Fruit fly (Drosophila melanogaster) whole organism, larva: ENCODE data around the gene nonA.
A peak's percentile ranks its signal among the peaks of the same experiment; 100 is the strongest.

Source experiments
- noc ChIP-seq: fragments of 200-800 bp; sonication (Bioruptor generic); optimal IDR thresholded peaks from 3 replicates; lab custom pipeline; 2019; ENCODE audit warnings: missing biosample characterization, mild to moderate bottlenecking, missing genetic modification characterization, moderate library complexity

The nonA gene

DNA sequence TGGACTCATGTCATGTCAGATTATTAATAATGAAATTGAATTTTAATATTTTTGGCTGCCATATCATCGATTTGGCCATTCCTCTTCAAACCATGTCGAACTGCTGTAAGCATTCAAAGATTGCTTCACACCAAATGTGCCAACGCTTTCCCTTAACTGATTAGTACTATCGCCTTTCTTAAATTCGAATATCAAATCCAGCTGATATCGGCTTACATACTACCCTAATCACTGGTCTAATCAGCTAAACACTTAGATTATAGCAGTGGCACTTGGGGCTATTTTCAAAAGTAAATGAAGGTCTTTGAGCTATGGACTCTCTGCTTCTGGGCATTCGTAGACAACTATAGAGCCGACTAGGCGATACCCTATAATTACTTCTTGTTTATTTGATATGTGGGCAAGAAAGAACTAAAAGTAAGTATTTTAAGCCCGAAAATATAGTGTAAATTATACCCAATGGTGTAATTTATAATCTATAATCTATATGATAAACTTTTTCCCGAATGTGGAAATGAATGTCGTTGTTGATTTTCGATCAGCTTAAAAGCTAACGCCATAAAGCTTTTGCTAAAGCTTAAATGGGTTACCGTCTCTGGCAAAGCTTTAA is 42.5 kb downstream of the nonA start:
- TF ChIP-seq noc (tag; lab: Kevin White, UChicago): peak; percentile 86

DNA sequence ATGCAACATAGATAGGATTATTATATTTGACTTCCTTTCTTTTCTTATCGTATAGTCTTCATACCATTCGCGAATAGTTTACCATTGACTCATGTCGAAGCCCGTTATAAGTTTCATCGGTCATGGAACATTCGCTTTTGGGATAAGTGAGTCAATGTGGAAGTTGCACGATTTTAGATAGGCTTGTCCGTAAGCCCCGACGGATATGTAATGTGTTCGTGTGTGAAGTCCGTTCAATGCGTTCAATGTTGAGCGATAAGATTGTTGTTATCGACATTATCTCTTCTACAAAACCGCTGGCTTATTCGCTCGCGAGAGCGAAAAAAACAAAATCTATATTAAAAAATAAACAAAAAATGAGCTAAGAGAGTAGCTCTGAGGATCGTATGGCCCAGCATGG is 43.4 kb downstream of the nonA start, which contains the start of gene CG9981:
TSS of gene CG9981 (minus strand) at position 320 of the 400 bp plus-strand sequence.
- no peak for TF ChIP-seq noc (tag; lab: Kevin White, UChicago)

DNA sequence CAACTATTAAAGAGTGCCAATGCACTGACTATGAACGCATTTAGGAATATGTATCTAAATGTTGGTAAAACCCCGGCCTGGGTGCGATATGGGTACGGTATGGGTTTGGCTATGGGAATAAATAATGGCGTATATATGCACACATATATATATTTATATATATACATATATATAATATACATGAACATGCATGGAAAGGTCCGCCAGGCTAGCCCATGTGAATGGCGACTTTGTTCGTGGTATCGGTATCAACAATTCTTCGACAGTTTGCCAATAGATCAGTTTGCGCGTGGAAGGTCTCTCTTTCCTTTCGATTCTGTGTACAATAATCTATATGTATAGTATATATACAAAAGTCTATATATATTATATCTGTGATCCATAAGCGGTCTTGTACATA is 43.8 kb downstream of the nonA start, which contains the start of gene CG4301:
TSS of gene CG4301 (plus strand) at position 301 of the 400 bp plus-strand sequence.
- TF ChIP-seq noc (tag; lab: Kevin White, UChicago): no peak

- no peak for TF ChIP-seq noc (tag; lab: Kevin White, UChicago)
These were observed 44.7 kb downstream of the nonA start for dm6 chrX:16406083-16406482.

DNA sequence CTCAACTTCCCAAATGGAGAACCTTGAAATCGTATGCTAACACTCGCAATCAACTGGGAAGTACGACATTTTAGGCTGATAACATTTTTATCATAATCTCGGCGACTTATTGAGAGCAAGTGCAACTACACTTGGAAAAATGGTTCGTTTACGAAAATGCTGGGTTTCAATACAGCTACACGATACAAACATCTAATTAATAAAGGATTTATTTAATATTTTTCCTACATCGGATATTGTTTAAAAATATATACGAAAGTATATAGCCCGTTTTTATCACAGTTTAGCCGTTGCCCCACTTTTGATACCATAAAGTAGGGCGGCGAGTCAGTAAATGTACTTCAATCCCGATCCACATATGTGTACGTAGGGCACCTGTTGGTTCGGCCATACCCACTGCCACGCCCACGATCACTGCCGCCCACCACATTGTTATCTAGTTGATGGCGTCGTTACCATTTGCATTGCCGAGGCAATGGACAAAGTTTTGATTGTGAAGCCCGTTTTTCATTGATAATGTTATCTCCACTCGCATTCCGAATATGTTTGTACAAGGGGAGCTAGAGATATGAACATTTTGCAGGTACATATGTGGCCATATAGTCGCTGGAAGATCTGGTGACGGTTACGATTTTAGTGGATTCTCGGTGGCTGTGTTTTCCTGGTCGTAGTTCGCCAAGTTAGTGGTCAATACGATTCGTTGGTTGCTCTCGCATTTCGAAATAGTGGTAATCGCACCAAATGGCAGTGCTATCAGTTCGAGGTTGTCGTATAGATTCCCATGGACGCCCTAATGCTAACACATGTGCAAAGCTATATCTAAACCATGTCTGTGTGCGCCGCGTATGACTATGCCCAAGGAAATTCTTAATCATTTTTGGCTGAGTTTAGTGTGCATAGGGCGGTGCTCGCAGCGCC is 53.3 kb downstream of the nonA start, which contains the start of gene Traf-like:
TSS of gene Traf-like (plus strand) at position 596 of the 918 bp plus-strand sequence.
- TF ChIP-seq noc (tag; lab: Kevin White, UChicago): peak; percentile 48

DNA sequence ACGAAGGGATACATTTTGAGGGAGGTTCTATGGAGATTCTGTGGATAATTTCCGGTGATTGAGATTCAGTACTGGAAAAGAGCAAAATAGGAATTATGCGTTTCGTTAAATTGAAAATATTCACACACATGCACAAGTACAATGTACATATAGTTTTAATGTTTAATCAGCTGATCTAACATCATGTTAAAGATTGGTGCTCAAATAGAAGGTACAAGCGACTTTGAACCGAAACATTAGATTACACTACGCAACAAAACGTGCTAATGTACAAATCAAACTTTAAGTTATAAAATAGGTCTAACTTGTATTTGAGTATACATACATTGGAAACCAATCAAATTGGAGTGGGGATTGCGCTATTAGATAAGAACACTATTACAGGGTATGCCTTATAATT is 58.7 kb downstream of the nonA start:
- TF ChIP-seq noc (tag; lab: Kevin White, UChicago): no peak

- no peak for TF ChIP-seq noc (tag; lab: Kevin White, UChicago)
These were observed 59.5 kb downstream of the nonA start for dm6 chrX:16420878-16421277.
